Fruit fly (Drosophila melanogaster) whole organism, embryonic: ENCODE results near the gene CheB38b.
A peak's percentile ranks its signal among the peaks of the same experiment; 100 is the strongest.

ENCODE experiments used
- Abd-B ChIP-seq: fragments of 200-800 bp; sonication (Bioruptor generic); optimal IDR thresholded peaks from 2 replicates; lab custom pipeline; 2018; ENCODE audit warnings: missing biosample characterization, mild to moderate bottlenecking, missing genetic modification characterization, moderate library complexity
- Adf1 ChIP-seq: fragments of 200-800 bp; sonication (Bioruptor generic); IDR thresholded peaks from 2 replicates; pipeline ENCODE4 v1.3.6; 2022; ENCODE audit warnings: missing biosample characterization, missing genetic modification characterization
- Asciz ChIP-seq: fragments of 200-800 bp; sonication (Bioruptor generic); optimal IDR thresholded peaks from 2 replicates; lab custom pipeline; 2017; ENCODE audit warnings: missing biosample characterization, mild to moderate bottlenecking, missing genetic modification characterization, missing genetic modification reagents
- B-H2 ChIP-seq: fragments of 200-800 bp; sonication (Bioruptor generic); optimal IDR thresholded peaks from 2 replicates; lab custom pipeline; 2018; ENCODE audit warnings: missing biosample characterization, mild to moderate bottlenecking, missing genetic modification characterization
- Bgb ChIP-seq: fragments of 200-800 bp; sonication (Bioruptor generic); IDR thresholded peaks from 2 replicates; pipeline ENCODE4 v1.3.6; 2022; ENCODE audit warnings: missing biosample characterization, missing genetic modification characterization; ENCODE audit not compliant: partially characterized antibody
- BtbVII ChIP-seq: fragments of 200-800 bp; sonication (Bioruptor generic); optimal IDR thresholded peaks from 3 replicates; lab custom pipeline; 2017; ENCODE audit warnings: missing biosample characterization, mild to moderate bottlenecking, missing genetic modification characterization
- CG12071 ChIP-seq: fragments of 200-800 bp; sonication (Bioruptor generic); optimal IDR thresholded peaks from 3 replicates; lab custom pipeline; 2018; ENCODE audit warnings: missing biosample characterization, mild to moderate bottlenecking, missing genetic modification characterization
- CG12104 ChIP-seq: fragments of 200-800 bp; sonication (Bioruptor generic); optimal IDR thresholded peaks from 3 replicates; lab custom pipeline; 2016; ENCODE audit warnings: missing biosample characterization, missing genetic modification characterization
- CG13287 ChIP-seq: fragments of 200-800 bp; sonication (Bioruptor generic); IDR thresholded peaks from 2 replicates; pipeline ENCODE4 v1.3.6; 2022; ENCODE audit warnings: missing biosample characterization, missing genetic modification characterization; ENCODE audit not compliant: partially characterized antibody
- CG13296 ChIP-seq: fragments of 200-800 bp; sonication (Bioruptor generic); optimal IDR thresholded peaks from 3 replicates; lab custom pipeline; 2018; ENCODE audit warnings: missing biosample characterization, mild to moderate bottlenecking, missing genetic modification characterization
- CG13624 ChIP-seq: fragments of 200-800 bp; sonication (Bioruptor generic); optimal IDR thresholded peaks from 2 replicates; lab custom pipeline; 2016; ENCODE audit warnings: missing biosample characterization, missing genetic modification characterization
- CG14710 ChIP-seq: fragments of 200-800 bp; sonication (Bioruptor generic); optimal IDR thresholded peaks from 3 replicates; lab custom pipeline; 2019; ENCODE audit warnings: missing biosample characterization, mild to moderate bottlenecking, missing genetic modification characterization, moderate library complexity
- CG15073 ChIP-seq: fragments of 200-800 bp; sonication (Bioruptor generic); optimal IDR thresholded peaks from 2 replicates; lab custom pipeline; 2016; ENCODE audit warnings: missing biosample characterization, missing genetic modification characterization
- CG1602 ChIP-seq: fragments of 200-800 bp; sonication (Bioruptor generic); optimal IDR thresholded peaks from 3 replicates; lab custom pipeline; 2016; ENCODE audit warnings: missing biosample characterization, missing genetic modification characterization
- CG16779 ChIP-seq: fragments of 200-800 bp; sonication (Bioruptor generic); IDR thresholded peaks from 2 replicates; pipeline ENCODE4 v1.3.6; 2022; ENCODE audit warnings: missing biosample characterization, missing genetic modification characterization
- CG18011 ChIP-seq: fragments of 200-800 bp; sonication (Bioruptor generic); optimal IDR thresholded peaks from 2 replicates; lab custom pipeline; 2017; ENCODE audit warnings: missing biosample characterization, missing genetic modification characterization, mild to moderate bottlenecking, moderate library complexity, missing genotype
- CG2678 ChIP-seq: fragments of 200-800 bp; sonication (Bioruptor generic); optimal IDR thresholded peaks from 3 replicates; lab custom pipeline; 2019; ENCODE audit warnings: missing biosample characterization, mild to moderate bottlenecking, missing genetic modification characterization, moderate library complexity
- CG32767 ChIP-seq: fragments of 200-800 bp; sonication (Bioruptor generic); IDR thresholded peaks from 2 replicates; pipeline ENCODE4 v1.3.6; 2022; ENCODE audit warnings: missing biosample characterization, missing genetic modification characterization
- CG5245 ChIP-seq: fragments of 200-800 bp; sonication (Bioruptor generic); optimal IDR thresholded peaks from 3 replicates; lab custom pipeline; 2016; ENCODE audit warnings: missing biosample characterization, missing genetic modification characterization
- CG6272 ChIP-seq: fragments of 200-800 bp; sonication (Bioruptor generic); IDR thresholded peaks from 2 replicates; pipeline ENCODE4 v1.3.6; 2022; ENCODE audit warnings: missing biosample characterization, missing genetic modification characterization
- CG8290 ChIP-seq, 3 experiments: fragments of 200-800 bp; sonication (Bioruptor generic); optimal IDR thresholded peaks; 2 replicates each; lab custom pipeline; 2016 to 2019; ENCODE audit warnings: missing biosample characterization in 3 of 3, missing genetic modification characterization in 3 of 3, mild to moderate bottlenecking in 2 of 3, moderate library complexity in 1 of 3
- Dp ChIP-seq: fragments of 200-800 bp; sonication (Bioruptor generic); optimal IDR thresholded peaks from 2 replicates; lab custom pipeline; 2018; ENCODE audit warnings: missing biosample characterization, mild to moderate bottlenecking, missing genetic modification characterization, moderate library complexity
- Dref ChIP-seq: fragments of 200-800 bp; sonication (Bioruptor generic); IDR thresholded peaks from 2 replicates; pipeline ENCODE4 v1.3.6; 2022; ENCODE audit warnings: missing biosample characterization, missing genetic modification characterization
- E2f2 ChIP-seq: fragments of 200-800 bp; sonication (Bioruptor generic); IDR thresholded peaks from 2 replicates; pipeline ENCODE4 v1.3.6; 2022; ENCODE audit warnings: missing biosample characterization, missing genetic modification characterization
- Hmr ChIP-seq: fragments of 200-800 bp; sonication (Bioruptor generic); optimal IDR thresholded peaks from 3 replicates; lab custom pipeline; 2017; ENCODE audit warnings: mild to moderate bottlenecking, missing biosample characterization, missing genetic modification reagents, missing genetic modification characterization
- Med ChIP-seq: fragments of 200-800 bp; sonication (Bioruptor generic); peaks from one replicate; lab custom pipeline; 2016; ENCODE audit warnings: missing biosample characterization, missing genetic modification characterization, mild to moderate bottlenecking, inconsistent platforms, moderate library complexity
- ab ChIP-seq: fragments of 200-800 bp; sonication (Bioruptor generic); optimal IDR thresholded peaks from 2 replicates; lab custom pipeline; 2016; ENCODE audit warnings: missing biosample characterization, missing genetic modification characterization
- amos ChIP-seq: fragments of 200-800 bp; sonication (Bioruptor generic); IDR thresholded peaks from 2 replicates; pipeline ENCODE4 v1.3.6; 2022; ENCODE audit warnings: missing biosample characterization, missing genetic modification characterization; ENCODE audit not compliant: partially characterized antibody
- bbx ChIP-seq: fragments of 200-800 bp; sonication (Bioruptor generic); IDR thresholded peaks from 2 replicates; pipeline ENCODE4 v1.3.6; 2022; ENCODE audit warnings: missing biosample characterization, missing genetic modification characterization; ENCODE audit not compliant: partially characterized antibody
- caup ChIP-seq: fragments of 200-800 bp; sonication (Bioruptor generic); optimal IDR thresholded peaks from 3 replicates; lab custom pipeline; 2017; ENCODE audit warnings: missing biosample characterization, mild to moderate bottlenecking, missing genetic modification characterization, moderate library complexity; ENCODE audit not compliant: severe bottlenecking
- chinmo ChIP-seq: fragments of 200-800 bp; sonication (Bioruptor generic); IDR thresholded peaks from 4 replicates; pipeline ENCODE4 v1.3.6; 2022; ENCODE audit warnings: missing biosample characterization, missing genetic modification characterization; ENCODE audit not compliant: partially characterized antibody
- chm ChIP-seq: fragments of 200-800 bp; sonication (Bioruptor generic); IDR thresholded peaks from 2 replicates; pipeline ENCODE4 v1.3.6; 2022; ENCODE audit warnings: missing biosample characterization, missing genetic modification characterization
- cwo ChIP-seq: fragments of 200-800 bp; sonication (Bioruptor generic); optimal IDR thresholded peaks from 3 replicates; lab custom pipeline; 2017; ENCODE audit warnings: missing biosample characterization, missing genetic modification characterization, mild to moderate bottlenecking, moderate library complexity, missing genetic modification reagents
- en ChIP-seq: fragments of 200-800 bp; sonication (Bioruptor generic); optimal IDR thresholded peaks from 2 replicates; lab custom pipeline; 2016; ENCODE audit warnings: missing biosample characterization, missing genetic modification characterization
- eve ChIP-seq, 2 experiments: fragments of >200 bp; optimal IDR thresholded peaks; 2 replicates each; lab custom pipeline; 2017; ENCODE audit warnings: missing biosample characterization in 2 of 2, missing genetic modification characterization in 2 of 2
- gcm2 ChIP-seq: fragments of 200-800 bp; sonication (Bioruptor generic); optimal IDR thresholded peaks from 2 replicates; lab custom pipeline; 2016; ENCODE audit warnings: missing biosample characterization, missing genetic modification characterization
- her ChIP-seq: fragments of 200-800 bp; sonication (Bioruptor generic); optimal IDR thresholded peaks from 2 replicates; lab custom pipeline; 2016; ENCODE audit warnings: missing biosample characterization, missing genetic modification characterization
- klu ChIP-seq: fragments of 200-800 bp; sonication (Bioruptor generic); IDR thresholded peaks from 2 replicates; pipeline ENCODE4 v1.3.6; 2022; ENCODE audit warnings: missing biosample characterization, missing genetic modification characterization
- nmo ChIP-seq: fragments of 200-800 bp; sonication (Bioruptor generic); optimal IDR thresholded peaks from 2 replicates; lab custom pipeline; 2018; ENCODE audit warnings: missing biosample characterization, mild to moderate bottlenecking, missing genetic modification characterization, moderate library complexity
- pita ChIP-seq: fragments of 200-800 bp; sonication (Bioruptor generic); optimal IDR thresholded peaks from 2 replicates; lab custom pipeline; 2017; ENCODE audit warnings: missing biosample characterization, mild to moderate bottlenecking, missing genetic modification characterization
- rib ChIP-seq: fragments of 200-800 bp; sonication (Bioruptor generic); IDR thresholded peaks from 2 replicates; pipeline ENCODE4 v1.3.6; 2022; ENCODE audit warnings: missing biosample characterization, missing genetic modification characterization
- scrt ChIP-seq: fragments of 200-800 bp; sonication (Bioruptor generic); optimal IDR thresholded peaks from 2 replicates; lab custom pipeline; 2018; ENCODE audit warnings: missing biosample characterization, mild to moderate bottlenecking, missing genetic modification characterization, moderate library complexity
- sima ChIP-seq: fragments of 200-800 bp; sonication (Bioruptor generic); optimal IDR thresholded peaks from 2 replicates; lab custom pipeline; 2016; ENCODE audit warnings: missing biosample characterization, missing genetic modification characterization
- sisA ChIP-seq: fragments of 200-800 bp; sonication (Bioruptor generic); IDR thresholded peaks from 2 replicates; pipeline ENCODE4 v1.3.6; 2022; ENCODE audit warnings: missing biosample characterization, missing genetic modification characterization
- sob ChIP-seq: fragments of 200-800 bp; sonication (Bioruptor generic); IDR thresholded peaks from 2 replicates; pipeline ENCODE4 v1.3.6; 2022; ENCODE audit warnings: missing biosample characterization, missing genetic modification characterization
- wdn ChIP-seq: fragments of 200-800 bp; sonication (Bioruptor generic); IDR thresholded peaks from 2 replicates; pipeline ENCODE4 v1.3.6; 2022; ENCODE audit warnings: missing biosample characterization, missing genetic modification characterization

The CheB38b gene

dm6 chr2L:20797515-20797847, 19.6 kb downstream of the CheB38b start, which contains the start of gene CG9328 (continued):
- TF ChIP-seq sima (GFP tag; lab: Kevin White, UChicago): no peak

- TF ChIP-seq Hmr (peak; percentile 6), E2f2 (peak; percentile 83), CG8290 (GFP tag; optimal IDR thresholded peaks at IDR 0.05; lab: Kevin White, UChicago) (no peak), CG8290 (tag; optimal IDR thresholded peaks at IDR 0.05; lab: Kevin White, UChicago) (peak in 1 of 2 experiments; percentile 39), her (GFP tag; lab: Kevin White, UChicago) (peak; percentile 42), Dref (GFP tag; lab: Robert Waterston, UW) (0 out of 2 replicates have a peak, but pooled peaks have one; percentile 50), B-H2 (GFP tag; lab: Kevin White, UChicago) (peak; percentile 55), CG15073 (GFP tag; lab: Kevin White, UChicago) (no peak), cwo (GFP tag; lab: Kevin White, UChicago) (no peak), wdn (GFP tag; lab: Robert Waterston, UW) (no peak), sisA (GFP tag; lab: Robert Waterston, UW) (no peak), Med (peak; percentile 82), CG12071 (GFP tag; lab: Kevin White, UChicago) (peak; percentile 20), bbx (GFP tag; lab: Robert Waterston, UW) (peak; percentile 53; the same call in 1 of the 2 replicates), Bgb (GFP tag; lab: Robert Waterston, UW) (peak; percentile 60), sob (GFP tag; lab: Robert Waterston, UW) (peak; percentile 11; the same call in 1 of the 2 replicates), eve (GFP tag; optimal IDR thresholded peaks at IDR 0.05; lab: Kevin White, UChicago) (peak in 1 of 2 experiments; percentile 59), CG5245 (GFP tag; lab: Kevin White, UChicago) (no peak), en (GFP tag; lab: Kevin White, UChicago) (no peak), Adf1 (GFP tag; lab: Robert Waterston, UW) (no peak), scrt (GFP tag; lab: Kevin White, UChicago) (peak; percentile 58), chinmo (GFP tag; lab: Robert Waterston, UW) (peak; percentile 87; the same call in 3 of the 4 replicates), CG18011 (GFP tag; lab: Kevin White, UChicago) (no peak), ab (GFP tag; lab: Kevin White, UChicago) (no peak), Abd-B (GFP tag; lab: Kevin White, UChicago) (peak; percentile 45), nmo (GFP tag; lab: Kevin White, UChicago) (no peak), BtbVII (peak; percentile 1), CG13296 (GFP tag; lab: Kevin White, UChicago) (peak; percentile 26), CG2678 (no peak), CG13624 (GFP tag; lab: Kevin White, UChicago) (peak; percentile 14), caup (GFP tag; lab: Kevin White, UChicago) (peak; percentile 19), CG32767 (GFP tag; lab: Robert Waterston, UW) (0 out of 2 replicates have a peak, but pooled peaks have one; percentile 17), gcm2 (no peak), amos (peak; percentile 19; the same call in 1 of the 2 replicates), CG12104 (GFP tag; lab: Kevin White, UChicago) (peak; percentile 3), Asciz (GFP tag; lab: Kevin White, UChicago) (no peak), CG16779 (GFP tag; lab: Robert Waterston, UW) (no peak), CG6272 (GFP tag; lab: Robert Waterston, UW) (no peak), rib (GFP tag; lab: Robert Waterston, UW) (0 out of 2 replicates have a peak, but pooled peaks have one; percentile 40), CG13287 (peak; percentile 22; the same call in 1 of the 2 replicates), CG14710 (tag; lab: Kevin White, UChicago) (no peak), CG1602 (no peak), Dp (GFP tag; lab: Kevin White, UChicago) (peak; percentile 76), chm (GFP tag; lab: Robert Waterston, UW) (peak; percentile 65; the same call in 1 of the 2 replicates), pita (GFP tag; lab: Kevin White, UChicago) (peak; percentile 63), klu (GFP tag; lab: Robert Waterston, UW) (no peak)
Measured at dm6 chr2L:20796758-20797514, 20.1 kb downstream of the CheB38b start, which contains the start of gene vari. Gene vari (minus strand): TSS chr2L:20797042.
